Worm (Caenorhabditis elegans): ENCODE data around the gene M04B2.6.

The M04B2.6 gene

ce11 chrIV:11549694-11550093, 39.1 kb upstream of the M04B2.6 start (continued):
- TF ChIP-seq B0336.3 (GFP tag; IDR thresholded peaks at IDR 0.05): no peak
- TF ChIP-seq snpc-4 (GFP tag; optimal IDR thresholded peaks at IDR 0.05): peak; percentile 79
- peak in 3 of 4 experiments; percentile 65 to 85 (median 81) for TF ChIP-seq snpc-4 (tag; optimal IDR thresholded peaks at IDR 0.05)
- TF ChIP-seq hmg-1.2 (GFP tag; IDR thresholded peaks at IDR 0.05): peak; percentile 70
- no peak for TF ChIP-seq lsl-1 (GFP tag; optimal IDR thresholded peaks at IDR 0.05)
- peak; percentile 46 for TF ChIP-seq F22D6.2 (tag; optimal IDR thresholded peaks at IDR 0.05)
- TF ChIP-seq pha-4 (tag; optimal IDR thresholded peaks at IDR 0.05): no peak
- TF ChIP-seq attf-3 (GFP tag; conservative IDR thresholded peaks at IDR 0.05): peak; percentile 61; the same call in 1 of the 2 replicates
- TF ChIP-seq ceh-91 (GFP tag; IDR thresholded peaks at IDR 0.05): no peak
- TF ChIP-seq Y67H2A.10 (GFP tag; conservative IDR thresholded peaks at IDR 0.05): no peak
- TF ChIP-seq unc-62 (GFP tag; optimal IDR thresholded peaks at IDR 0.05): no peak
- peak; percentile 38 for TF ChIP-seq snpc-1.1 (tag; optimal IDR thresholded peaks at IDR 0.05; ENCODE audit: insufficient read depth)
- peak; percentile 62; the same call in 1 of the 2 replicates for TF ChIP-seq ztf-25 (GFP tag; IDR thresholded peaks at IDR 0.05)
- TF ChIP-seq rcor-1 (GFP tag; IDR thresholded peaks at IDR 0.05): no peak; the same call in none of the 2 replicates
- TF ChIP-seq B0019.2 (GFP tag; conservative IDR thresholded peaks at IDR 0.05): no peak; the same call in 1 of the 2 replicates
- TF ChIP-seq attf-5 (GFP tag; optimal IDR thresholded peaks at IDR 0.05): no peak
- TF ChIP-seq nfya-2 (GFP tag; IDR thresholded peaks at IDR 0.05): no peak
- no peak; the same call in 1 of the 2 replicates for TF ChIP-seq mcd-1 (GFP tag; IDR thresholded peaks at IDR 0.05)
- no peak for TF ChIP-seq mel-28 (tag; optimal IDR thresholded peaks at IDR 0.05; ENCODE audit: borderline replicate concordance)
- no peak for TF ChIP-seq madf-10 (tag; optimal IDR thresholded peaks at IDR 0.05)
- TF ChIP-seq bed-2 (GFP tag; IDR thresholded peaks at IDR 0.05): no peak
- TF ChIP-seq ZK185.1 (tag; optimal IDR thresholded peaks at IDR 0.05; ENCODE audit: poor library complexity, severe bottlenecking): peak; percentile 86
- TF ChIP-seq zfh-2 (GFP tag; conservative IDR thresholded peaks at IDR 0.05): no peak
- peak; percentile 6 for TF ChIP-seq mxl-1 (tag; optimal IDR thresholded peaks at IDR 0.05)
- TF ChIP-seq egl-18 (GFP tag; IDR thresholded peaks at IDR 0.05): no peak
- TF ChIP-seq K12H6.12 (tag; optimal IDR thresholded peaks at IDR 0.05): peak; percentile 45
- no peak; the same call in 1 of the 2 replicates for TF ChIP-seq egrh-3 (GFP tag; IDR thresholded peaks at IDR 0.05)
- peak; percentile 72 for TF ChIP-seq D2030.7 (GFP tag; IDR thresholded peaks at IDR 0.05)
- peak; percentile 21 for TF ChIP-seq dpl-1 (GFP tag; optimal IDR thresholded peaks at IDR 0.05)
- no peak for TF ChIP-seq nfyb-1 (GFP tag; IDR thresholded peaks at IDR 0.05)
- peak; percentile 98 for TF ChIP-seq rpc-1 (optimal IDR thresholded peaks at IDR 0.05)
- peak; percentile 95 for TF ChIP-seq rpc-1 (tag; optimal IDR thresholded peaks at IDR 0.05)
- no peak for TF ChIP-seq nhr-120 (GFP tag; IDR thresholded peaks at IDR 0.05)
- TF ChIP-seq aptf-3 (GFP tag; IDR thresholded peaks at IDR 0.05): 0 out of 2 replicates have a peak, but pooled peaks have one; percentile 59
- TF ChIP-seq sptf-2 (GFP tag; optimal IDR thresholded peaks at IDR 0.05): no peak
- no peak for TF ChIP-seq F55B11.4 (tag; optimal IDR thresholded peaks at IDR 0.05; ENCODE audit: borderline replicate concordance, insufficient read depth)
- no peak for TF ChIP-seq Y95B8A.8 (GFP tag; IDR thresholded peaks at IDR 0.05)
- peak; percentile 64; the same call in 1 of the 2 replicates for TF ChIP-seq ekl-4 (GFP tag; IDR thresholded peaks at IDR 0.05)
- peak; percentile 32 for TF ChIP-seq efl-1 (GFP tag; optimal IDR thresholded peaks at IDR 0.05)
- TF ChIP-seq ztf-18 (tag; optimal IDR thresholded peaks at IDR 0.05): peak; percentile 67
- peak; percentile 17 for TF ChIP-seq nhr-179 (tag; optimal IDR thresholded peaks at IDR 0.05)
- TF ChIP-seq lin-54 (GFP tag; optimal IDR thresholded peaks at IDR 0.05): peak; percentile 70
- peak; percentile 31 for TF ChIP-seq hlh-12 (tag; optimal IDR thresholded peaks at IDR 0.05)
- no peak; the same call in 1 of the 2 replicates for TF ChIP-seq Y56A3A.18 (GFP tag; IDR thresholded peaks at IDR 0.05)
- TF ChIP-seq ceh-27 (GFP tag; optimal IDR thresholded peaks at IDR 0.05): no peak
- TF ChIP-seq nhr-80 (tag; optimal IDR thresholded peaks at IDR 0.05): no peak
- TF ChIP-seq zim-3 (tag; optimal IDR thresholded peaks at IDR 0.05): peak; percentile 68
- no peak for TF ChIP-seq hsf-1 (GFP tag; IDR thresholded peaks at IDR 0.05)
- TF ChIP-seq dox-1 (GFP tag; IDR thresholded peaks at IDR 0.05): no peak; the same call in 1 of the 2 replicates

Measured in whole organism, young adult.